Fruit fly (Drosophila melanogaster): ENCODE results near the gene CG17190.

- TF ChIP-seq CG1620 (GFP tag; optimal IDR thresholded peaks at IDR 0.05) (no peak), cic (GFP tag; optimal IDR thresholded peaks at IDR 0.05) (no peak), pad (GFP tag; optimal IDR thresholded peaks at IDR 0.05) (no peak), bab1 (GFP tag; optimal IDR thresholded peaks at IDR 0.05) (no peak)
These were observed 8.6 kb downstream of the CG17190 start for dm6 chr3R:20004697-20005096.
